Worm (Caenorhabditis elegans) whole organism, L2 larva: Measurements from ENCODE around the gene K06H6.2.

Experiments used
- F13H6.1 ChIP-seq: sonication (generic microtip); optimal IDR thresholded peaks from 2 replicates; lab custom pipeline; 2016; ENCODE audit warnings: missing genetic modification characterization, missing compliant biosample characterization
- alr-1 ChIP-seq: fragments of 150-350 bp; optimal IDR thresholded peaks from 2 replicates; lab custom pipeline; 2014; ENCODE audit warnings: missing biosample characterization, missing genetic modification characterization
- aly-2 ChIP-seq: fragments of 150-350 bp; optimal IDR thresholded peaks from 2 replicates; lab custom pipeline; 2014; ENCODE audit warnings: missing biosample characterization, missing genetic modification characterization
- ceh-16 ChIP-seq: fragments of 150-350 bp; optimal IDR thresholded peaks from 2 replicates; lab custom pipeline; 2014; ENCODE audit warnings: missing biosample characterization, missing genetic modification characterization
- egl-27 ChIP-seq: sonication (generic microtip); optimal IDR thresholded peaks from 3 replicates; lab custom pipeline; 2017; ENCODE audit warnings: missing biosample characterization, missing genetic modification reagents, missing genetic modification characterization
- lsy-2 ChIP-seq, 2 experiments: fragments of 150-350 bp in 1 of 2; sonication (generic microtip) in 1 of 2; optimal IDR thresholded peaks; 2 replicates each; lab custom pipeline; 2014 to 2017; ENCODE audit warnings: missing biosample characterization in 2 of 2, missing genetic modification characterization in 2 of 2
- mdl-1 ChIP-seq, 2 experiments: fragments of 150-350 bp in 1 of 2; sonication (generic microtip) in 1 of 2; optimal IDR thresholded peaks; 2 replicates each; lab custom pipeline; 2017; ENCODE audit warnings: missing biosample characterization in 2 of 2, missing genetic modification characterization in 2 of 2
- nhr-12 ChIP-seq: fragments of 150-350 bp; optimal IDR thresholded peaks from 2 replicates; lab custom pipeline; 2014; ENCODE audit warnings: missing biosample characterization, missing genetic modification characterization
- nhr-237 ChIP-seq: fragments of 150-350 bp; optimal IDR thresholded peaks from 2 replicates; lab custom pipeline; 2014; ENCODE audit warnings: missing biosample characterization, missing genetic modification characterization
- nhr-6 ChIP-seq: fragments of 150-350 bp; optimal IDR thresholded peaks from 2 replicates; lab custom pipeline; 2014; ENCODE audit warnings: missing biosample characterization, missing genetic modification characterization
- skn-1 ChIP-seq: sonication (generic microtip); optimal IDR thresholded peaks from 2 replicates; lab custom pipeline; 2017; ENCODE audit warnings: missing biosample characterization, missing genetic modification characterization
- snpc-4 ChIP-seq: fragments of 150-350 bp; optimal IDR thresholded peaks from 2 replicates; lab custom pipeline; 2014; ENCODE audit warnings: missing biosample characterization, missing genetic modification characterization
- zag-1 ChIP-seq: fragments of 150-350 bp; optimal IDR thresholded peaks from 2 replicates; lab custom pipeline; 2014; ENCODE audit warnings: missing biosample characterization, missing genetic modification characterization

DNA sequence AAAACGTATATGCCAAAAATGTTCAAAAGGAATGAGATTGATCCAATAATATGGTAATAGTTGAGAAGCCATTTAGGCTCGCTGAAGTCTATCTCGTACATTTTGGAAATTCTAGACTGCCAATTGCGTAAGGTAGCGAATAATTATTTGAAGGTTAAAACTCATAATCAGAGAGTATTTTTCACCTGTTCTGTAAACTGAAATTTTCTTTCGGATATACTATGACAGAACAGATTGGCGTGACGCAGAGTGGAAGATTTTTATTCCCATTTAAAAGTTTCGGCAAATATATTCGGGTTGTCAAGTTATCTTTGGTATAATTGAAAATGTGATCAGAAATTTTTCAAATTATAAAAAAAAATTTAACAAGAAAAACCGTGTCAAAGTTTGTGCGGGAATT lies 17.5 kb upstream of the K06H6.2 start, which contains the start of gene sri-72:
- TF ChIP-seq skn-1 (tag; lab: Kevin White, UChicago) (no peak), nhr-12 (no peak), egl-27 (no peak), zag-1 (no peak), nhr-6 (no peak), aly-2 (no peak), nhr-237 (no peak), ceh-16 (tag; lab: Kevin White, UChicago) (no peak), alr-1 (tag; lab: Kevin White, UChicago) (no peak), F13H6.1 (no peak), snpc-4 (no peak), lsy-2 (tag; optimal IDR thresholded peaks at IDR 0.05; lab: Kevin White, UChicago) (no peak), mdl-1 (tag; optimal IDR thresholded peaks at IDR 0.05; lab: Kevin White, UChicago) (no peak)
